Worm (Caenorhabditis elegans): ENCODE measurements around the gene zim-3.

The zim-3 gene

ce11 chrIV:10546589-10547136 lies 11.9 kb upstream of the zim-3 start, which contains the start of gene zim-1:
TSS of gene zim-1 (plus strand) at chrIV:10547086.
- TF ChIP-seq che-1 (tag; optimal IDR thresholded peaks at IDR 0.05): no peak
- TF ChIP-seq sdc-2 (tag; optimal IDR thresholded peaks at IDR 0.05): no peak
- no peak for TF ChIP-seq mec-3 (tag; optimal IDR thresholded peaks at IDR 0.05; ENCODE audit: borderline replicate concordance)
- TF ChIP-seq ceh-22 (tag; optimal IDR thresholded peaks at IDR 0.05): no peak
- no peak for TF ChIP-seq hlh-8 (tag; optimal IDR thresholded peaks at IDR 0.05)
- no peak for TF ChIP-seq ahr-1 (tag; optimal IDR thresholded peaks at IDR 0.05)
- TF ChIP-seq madf-2 (tag; optimal IDR thresholded peaks at IDR 0.05): no peak
- TF ChIP-seq pros-1 (tag; optimal IDR thresholded peaks at IDR 0.05): no peak
- no peak for TF ChIP-seq T23F11.4 (GFP tag; optimal IDR thresholded peaks at IDR 0.05)
- no peak for TF ChIP-seq pha-2 (tag; optimal IDR thresholded peaks at IDR 0.05)
- no peak for TF ChIP-seq elt-4 (tag; optimal IDR thresholded peaks at IDR 0.05)
- TF ChIP-seq lin-11 (tag; optimal IDR thresholded peaks at IDR 0.05): no peak

ce11 chrIV:10554947-10555346 lies 3.6 kb upstream of the zim-3 start, which contains the start of gene zim-2:
TSS of gene zim-2 (plus strand) at chrIV:10555247.
- TF ChIP-seq rnt-1 (tag; optimal IDR thresholded peaks at IDR 0.05) (no peak), dmd-4 (tag; optimal IDR thresholded peaks at IDR 0.05; ENCODE audit: borderline replicate concordance) (no peak), tbx-2 (tag; optimal IDR thresholded peaks at IDR 0.05) (no peak), elt-2 (tag; optimal IDR thresholded peaks at IDR 0.05) (no peak), ceh-48 (tag; optimal IDR thresholded peaks at IDR 0.05) (no peak), lin-11 (tag; optimal IDR thresholded peaks at IDR 0.05) (no peak), tbx-7 (tag; optimal IDR thresholded peaks at IDR 0.05) (no peak), zip-5 (tag; optimal IDR thresholded peaks at IDR 0.05) (no peak), ceh-45 (GFP tag; IDR thresholded peaks at IDR 0.05) (no peak), unc-3 (GFP tag; conservative IDR thresholded peaks at IDR 0.05) (no peak), unc-3 (tag; optimal IDR thresholded peaks at IDR 0.05) (no peak), pha-2 (tag; optimal IDR thresholded peaks at IDR 0.05) (no peak), sox-2 (GFP tag; IDR thresholded peaks at IDR 0.05) (no peak), T23F11.4 (GFP tag; optimal IDR thresholded peaks at IDR 0.05) (no peak), ahr-1 (tag; optimal IDR thresholded peaks at IDR 0.05) (no peak), K02D7.2 (tag; optimal IDR thresholded peaks at IDR 0.05) (no peak)

ce11 chrIV:10561605-10562004 lies 3.1 kb downstream of the zim-3 start, which contains the start of gene him-8:
TSS of gene him-8 (plus strand) at chrIV:10561905.
- TF ChIP-seq ceh-19 (GFP tag; optimal IDR thresholded peaks at IDR 0.05) (no peak), sox-2 (GFP tag; IDR thresholded peaks at IDR 0.05) (no peak), unc-42 (tag; optimal IDR thresholded peaks at IDR 0.05) (no peak), pha-4 (tag; optimal IDR thresholded peaks at IDR 0.05) (no peak), ceh-31 (tag; optimal IDR thresholded peaks at IDR 0.05) (no peak), fkh-10 (GFP tag; optimal IDR thresholded peaks at IDR 0.05) (no peak), pros-1 (tag; optimal IDR thresholded peaks at IDR 0.05) (no peak), ahr-1 (tag; optimal IDR thresholded peaks at IDR 0.05) (no peak), Y22D7AL.16 (tag; optimal IDR thresholded peaks at IDR 0.05) (no peak), odd-2 (tag; optimal IDR thresholded peaks at IDR 0.05) (no peak), che-1 (tag; optimal IDR thresholded peaks at IDR 0.05) (no peak), F13H6.1 (tag; optimal IDR thresholded peaks at IDR 0.05) (no peak), nfya-1 (tag; optimal IDR thresholded peaks at IDR 0.05) (no peak), elt-2 (tag; optimal IDR thresholded peaks at IDR 0.05) (no peak), hlh-30 (tag; optimal IDR thresholded peaks at IDR 0.05; ENCODE audit: insufficient read depth) (no peak), syd-9 (tag; optimal IDR thresholded peaks at IDR 0.05) (no peak), lim-6 (tag; optimal IDR thresholded peaks at IDR 0.05) (no peak), fax-1 (tag; optimal IDR thresholded peaks at IDR 0.05) (no peak), ceh-24 (tag; optimal IDR thresholded peaks at IDR 0.05) (no peak)
